Worm (Caenorhabditis elegans): ENCODE results near the gene grl-22.

grl-22 gene

ce11 chrIII:5375001-5375532 lies 38.7 kb downstream of the grl-22 start (continued):
- TF ChIP-seq ztf-3 (GFP tag; optimal IDR thresholded peaks at IDR 0.05) (no peak), xnd-1 (tag; optimal IDR thresholded peaks at IDR 0.05) (peak; percentile 78), D2030.7 (GFP tag; IDR thresholded peaks at IDR 0.05) (peak; percentile 43; the same call in 1 of the 2 replicates), attf-3 (GFP tag; conservative IDR thresholded peaks at IDR 0.05) (no peak), egl-44 (GFP tag; IDR thresholded peaks at IDR 0.05) (no peak)

- TF ChIP-seq him-1 (tag; optimal IDR thresholded peaks at IDR 0.05) (no peak), madf-3 (GFP tag; IDR thresholded peaks at IDR 0.05) (no peak), attf-3 (GFP tag; conservative IDR thresholded peaks at IDR 0.05) (no peak), hlh-26 (GFP tag; conservative IDR thresholded peaks at IDR 0.05) (no peak), ceh-27 (GFP tag; optimal IDR thresholded peaks at IDR 0.05) (no peak), sptf-2 (GFP tag; optimal IDR thresholded peaks at IDR 0.05) (no peak), mes-4 (tag; optimal IDR thresholded peaks at IDR 0.05) (no peak), fkh-3 (tag; optimal IDR thresholded peaks at IDR 0.05) (no peak), lin-26 (GFP tag; IDR thresholded peaks at IDR 0.05) (no peak), attf-6 (GFP tag; IDR thresholded peaks at IDR 0.05) (no peak)
Observed at ce11 chrIII:5373715-5374114, 40.1 kb downstream of the grl-22 start.

- no peak for TF ChIP-seq ztf-6 (GFP tag; IDR thresholded peaks at IDR 0.05)
- no peak for TF ChIP-seq lin-40 (tag; optimal IDR thresholded peaks at IDR 0.05)
- TF ChIP-seq mes-4 (tag; optimal IDR thresholded peaks at IDR 0.05): no peak
- TF ChIP-seq F23B12.7 (tag; optimal IDR thresholded peaks at IDR 0.05; ENCODE audit: insufficient read depth): no peak
- no peak for TF ChIP-seq gei-17 (GFP tag; optimal IDR thresholded peaks at IDR 0.05)
- TF ChIP-seq B0336.3 (GFP tag; IDR thresholded peaks at IDR 0.05): 0 out of 2 replicates have a peak, but pooled peaks have one; percentile 24
- TF ChIP-seq lin-35 (GFP tag; optimal IDR thresholded peaks at IDR 0.05): no peak
- no peak for TF ChIP-seq F57C9.4 (tag; optimal IDR thresholded peaks at IDR 0.05)
- no peak for TF ChIP-seq atf-7 (tag; optimal IDR thresholded peaks at IDR 0.05)
- no peak for TF ChIP-seq B0019.2 (GFP tag; conservative IDR thresholded peaks at IDR 0.05)
- peak; percentile 9 for TF ChIP-seq ceh-27 (GFP tag; optimal IDR thresholded peaks at IDR 0.05)
- TF ChIP-seq Y79H2A.3 (GFP tag; conservative IDR thresholded peaks at IDR 0.05): no peak
- TF ChIP-seq cebp-1 (GFP tag; IDR thresholded peaks at IDR 0.05): no peak
- peak; percentile 7 for TF ChIP-seq cebp-1 (tag; optimal IDR thresholded peaks at IDR 0.05)
- peak; percentile 19 for TF ChIP-seq nhr-80 (tag; optimal IDR thresholded peaks at IDR 0.05)
- TF ChIP-seq zfh-2 (GFP tag; conservative IDR thresholded peaks at IDR 0.05): no peak; the same call in 1 of the 2 replicates
- peak; percentile 18 for TF ChIP-seq attf-5 (GFP tag; optimal IDR thresholded peaks at IDR 0.05)
- 0 out of 2 replicates have a peak, but pooled peaks have one; percentile 11 for TF ChIP-seq K11D2.4 (GFP tag; IDR thresholded peaks at IDR 0.05)
- no peak for TF ChIP-seq F22D6.2 (tag; optimal IDR thresholded peaks at IDR 0.05)
- no peak for TF ChIP-seq ama-1 (optimal IDR thresholded peaks at IDR 0.05)
- TF ChIP-seq ama-1 (GFP tag; optimal IDR thresholded peaks at IDR 0.05): no peak
- TF ChIP-seq zim-3 (tag; optimal IDR thresholded peaks at IDR 0.05): no peak
- no peak for TF ChIP-seq athp-1 (tag; optimal IDR thresholded peaks at IDR 0.05)
- no peak for TF ChIP-seq nfya-2 (GFP tag; IDR thresholded peaks at IDR 0.05)
- no peak for TF ChIP-seq sdz-38 (tag; optimal IDR thresholded peaks at IDR 0.05)
- 0 out of 2 replicates have a peak, but pooled peaks have one; percentile 17 for TF ChIP-seq mcd-1 (GFP tag; IDR thresholded peaks at IDR 0.05)
Observed at ce11 chrIII:5372884-5373283, 40.9 kb downstream of the grl-22 start.

All from whole organism, young adult.